Worm (Caenorhabditis elegans) whole organism, mixed stage, embryonic: ENCODE results near the gene C49F8.14.

ENCODE experiments used
- bed-3 ChIP-seq: fragments of 200-800 bp; sonication (Bioruptor generic); optimal IDR thresholded peaks from 3 replicates; lab custom pipeline; 2018; ENCODE audit warnings: mild to moderate bottlenecking, missing genetic modification characterization, moderate library complexity, missing compliant biosample characterization
- hlh-1 ChIP-seq: fragments of 150-350 bp; optimal IDR thresholded peaks from 2 replicates; lab custom pipeline; 2014; ENCODE audit warnings: missing biosample characterization, missing genetic modification reagents, missing genetic modification characterization
- lin-13 ChIP-seq: fragments of 150-350 bp; optimal IDR thresholded peaks from 2 replicates; lab custom pipeline; 2014; ENCODE audit warnings: missing biosample characterization, missing genetic modification characterization
- nhr-12 ChIP-seq: fragments of 150-350 bp; optimal IDR thresholded peaks from 2 replicates; lab custom pipeline; 2014; ENCODE audit warnings: missing biosample characterization, missing genetic modification characterization

ce11 chrX:13380988-13381742, 4.4 kb upstream of the C49F8.14 start:
- TF ChIP-seq nhr-12 (no peak), bed-3 (GFP tag; lab: Kevin White, UChicago) (no peak), lin-13 (no peak), hlh-1 (tag; lab: Kevin White, UChicago) (no peak)
